Fruit fly (Drosophila melanogaster) whole organism, embryonic: ENCODE data around the gene lin-28.
A peak's percentile ranks its signal among the peaks of the same experiment; 100 is the strongest.

Source experiments
- Bteb2 ChIP-seq: fragments of 200-800 bp; sonication (Bioruptor generic); optimal IDR thresholded peaks from 2 replicates; lab custom pipeline; 2016; ENCODE audit warnings: missing biosample characterization, missing genetic modification characterization
- CG11723 ChIP-seq: fragments of 200-800 bp; sonication (Bioruptor generic); optimal IDR thresholded peaks from 2 replicates; lab custom pipeline; 2017; ENCODE audit warnings: missing biosample characterization, mild to moderate bottlenecking, missing genetic modification characterization
- CG12659 ChIP-seq: fragments of 200-800 bp; sonication (Bioruptor generic); optimal IDR thresholded peaks from 3 replicates; lab custom pipeline; 2017; ENCODE audit warnings: mild to moderate bottlenecking, missing biosample characterization, missing genetic modification reagents, missing genetic modification characterization
- CG13287 ChIP-seq: fragments of 200-800 bp; sonication (Bioruptor generic); IDR thresholded peaks from 2 replicates; pipeline ENCODE4 v1.3.6; 2022; ENCODE audit warnings: missing biosample characterization, missing genetic modification characterization; ENCODE audit not compliant: partially characterized antibody
- CG14710 ChIP-seq: fragments of 200-800 bp; sonication (Bioruptor generic); optimal IDR thresholded peaks from 3 replicates; lab custom pipeline; 2019; ENCODE audit warnings: missing biosample characterization, mild to moderate bottlenecking, missing genetic modification characterization, moderate library complexity
- CG16813 ChIP-seq: fragments of 200-800 bp; sonication (Bioruptor generic); IDR thresholded peaks from 3 replicates; pipeline ENCODE4 v1.3.6; 2022; ENCODE audit warnings: missing biosample characterization, missing genetic modification characterization; ENCODE audit not compliant: partially characterized antibody
- CG17385 ChIP-seq: fragments of 200-800 bp; sonication (Bioruptor generic); optimal IDR thresholded peaks from 3 replicates; lab custom pipeline; 2018; ENCODE audit warnings: missing biosample characterization, mild to moderate bottlenecking, missing genetic modification characterization
- CG2712 ChIP-seq: fragments of 200-800 bp; optimal IDR thresholded peaks from 3 replicates; lab custom pipeline; 2019; ENCODE audit warnings: missing biosample characterization, mild to moderate bottlenecking, missing genetic modification characterization, moderate library complexity
- CG3065 ChIP-seq: fragments of 200-800 bp; sonication (Bioruptor generic); optimal IDR thresholded peaks from 2 replicates; lab custom pipeline; 2016; ENCODE audit warnings: missing biosample characterization, missing genetic modification characterization
- CG3281 ChIP-seq: fragments of 200-800 bp; sonication (Bioruptor generic); optimal IDR thresholded peaks from 3 replicates; lab custom pipeline; 2017; ENCODE audit warnings: missing biosample characterization, mild to moderate bottlenecking, missing genetic modification characterization
- CG33213 ChIP-seq: fragments of 200-800 bp; sonication (Bioruptor generic); optimal IDR thresholded peaks from 3 replicates; lab custom pipeline; 2016; ENCODE audit warnings: missing biosample characterization, missing genetic modification characterization
- CG3995 ChIP-seq: fragments of 200-800 bp; sonication (Bioruptor generic); optimal IDR thresholded peaks from 3 replicates; lab custom pipeline; 2016; ENCODE audit warnings: missing biosample characterization, missing genetic modification characterization
- CG4360 ChIP-seq: fragments of 200-800 bp; sonication (Bioruptor generic); IDR thresholded peaks from 2 replicates; pipeline ENCODE4 v1.3.6; 2022; ENCODE audit warnings: missing biosample characterization, missing genetic modification characterization
- CG5953 ChIP-seq: fragments of 200-800 bp; sonication (Bioruptor generic); IDR thresholded peaks from 2 replicates; pipeline ENCODE4 v1.3.6; 2022; ENCODE audit warnings: missing biosample characterization, missing genetic modification characterization
- CG6254 ChIP-seq: fragments of 200-800 bp; sonication (Bioruptor generic); optimal IDR thresholded peaks from 3 replicates; lab custom pipeline; 2017; ENCODE audit warnings: mild to moderate bottlenecking, missing biosample characterization, missing genetic modification reagents, missing genetic modification characterization
- CG7745 ChIP-seq: fragments of 200-800 bp; sonication (Bioruptor generic); optimal IDR thresholded peaks from 2 replicates; lab custom pipeline; 2018; ENCODE audit warnings: missing biosample characterization, mild to moderate bottlenecking, missing genetic modification characterization, moderate library complexity
- CG7786 ChIP-seq: fragments of 200-800 bp; sonication (Bioruptor generic); optimal IDR thresholded peaks from 2 replicates; lab custom pipeline; 2016; ENCODE audit warnings: missing biosample characterization, missing genetic modification characterization
- CG8281 ChIP-seq: fragments of 200-800 bp; sonication (Bioruptor generic); optimal IDR thresholded peaks from 2 replicates; lab custom pipeline; 2018; ENCODE audit warnings: missing biosample characterization, mild to moderate bottlenecking, missing genetic modification characterization, moderate library complexity
- CG8290 ChIP-seq, 3 experiments: fragments of 200-800 bp; sonication (Bioruptor generic); optimal IDR thresholded peaks; 2 replicates each; lab custom pipeline; 2016 to 2019; ENCODE audit warnings: missing biosample characterization in 3 of 3, missing genetic modification characterization in 3 of 3, mild to moderate bottlenecking in 2 of 3, moderate library complexity in 1 of 3
- CG9437 ChIP-seq: fragments of 200-800 bp; sonication (Bioruptor generic); optimal IDR thresholded peaks from 2 replicates; lab custom pipeline; 2018; ENCODE audit warnings: missing biosample characterization, mild to moderate bottlenecking, missing genetic modification characterization
- Dref ChIP-seq: fragments of 200-800 bp; sonication (Bioruptor generic); IDR thresholded peaks from 2 replicates; pipeline ENCODE4 v1.3.6; 2022; ENCODE audit warnings: missing biosample characterization, missing genetic modification characterization
- Drgx ChIP-seq: fragments of 200-800 bp; sonication (Bioruptor generic); IDR thresholded peaks from 2 replicates; pipeline ENCODE4 v1.3.6; 2022; ENCODE audit warnings: missing biosample characterization, missing genetic modification characterization
- Ets97D ChIP-seq: fragments of 200-800 bp; sonication (Bioruptor generic); optimal IDR thresholded peaks from 3 replicates; lab custom pipeline; 2016; ENCODE audit warnings: missing biosample characterization, missing genetic modification characterization
- H2.0 ChIP-seq: fragments of 200-800 bp; sonication (Bioruptor generic); IDR thresholded peaks from 2 replicates; pipeline ENCODE4 v1.3.6; 2022; ENCODE audit warnings: missing biosample characterization, missing genetic modification characterization
- Hmr ChIP-seq: fragments of 200-800 bp; sonication (Bioruptor generic); optimal IDR thresholded peaks from 3 replicates; lab custom pipeline; 2017; ENCODE audit warnings: mild to moderate bottlenecking, missing biosample characterization, missing genetic modification reagents, missing genetic modification characterization
- NC2β ChIP-seq: fragments of 200-800 bp; sonication (Bioruptor generic); optimal IDR thresholded peaks from 2 replicates; lab custom pipeline; 2016; ENCODE audit warnings: missing biosample characterization, missing genetic modification characterization
- Poxn ChIP-seq: fragments of 200-800 bp; sonication (Bioruptor generic); IDR thresholded peaks from 2 replicates; pipeline ENCODE4 v1.3.6; 2022; ENCODE audit warnings: missing biosample characterization, missing genetic modification characterization
- ab ChIP-seq: fragments of 200-800 bp; sonication (Bioruptor generic); optimal IDR thresholded peaks from 2 replicates; lab custom pipeline; 2016; ENCODE audit warnings: missing biosample characterization, missing genetic modification characterization
- abd-A ChIP-seq: fragments of 200-800 bp; sonication (Bioruptor generic); optimal IDR thresholded peaks from 3 replicates; lab custom pipeline; 2019; ENCODE audit warnings: missing biosample characterization, mild to moderate bottlenecking, missing genetic modification characterization, moderate library complexity
- ap ChIP-seq: fragments of 200-800 bp; sonication (Bioruptor generic); IDR thresholded peaks from 2 replicates; pipeline ENCODE4 v1.3.6; 2022; ENCODE audit warnings: missing biosample characterization, missing genetic modification characterization
- ato ChIP-seq: fragments of 200-800 bp; sonication (Bioruptor generic); IDR thresholded peaks from 2 replicates; pipeline ENCODE4 v1.3.6; 2022; ENCODE audit warnings: missing biosample characterization, missing genetic modification characterization; ENCODE audit not compliant: partially characterized antibody
- cg ChIP-seq: fragments of 200-800 bp; sonication (Bioruptor generic); optimal IDR thresholded peaks from 3 replicates; lab custom pipeline; 2019; ENCODE audit warnings: missing biosample characterization, mild to moderate bottlenecking, missing genetic modification characterization, moderate library complexity
- chif ChIP-seq, 2 experiments: fragments of 200-800 bp; sonication (Bioruptor generic); optimal IDR thresholded peaks; 3 replicates each; lab custom pipeline; 2016; ENCODE audit warnings: missing biosample characterization in 2 of 2, missing genetic modification characterization in 2 of 2
- crc ChIP-seq: fragments of 200-800 bp; sonication (Bioruptor generic); optimal IDR thresholded peaks from 2 replicates; lab custom pipeline; 2016; ENCODE audit warnings: missing biosample characterization, missing genetic modification characterization
- dpn ChIP-seq, 2 experiments: fragments of 200-800 bp; sonication (Bioruptor generic); optimal IDR thresholded peaks; 3 replicates each; lab custom pipeline; 2016; ENCODE audit warnings: missing biosample characterization in 2 of 2, missing genetic modification characterization in 2 of 2
- gem ChIP-seq: fragments of 200-800 bp; sonication (Bioruptor generic); optimal IDR thresholded peaks from 2 replicates; lab custom pipeline; 2019; ENCODE audit warnings: missing biosample characterization, mild to moderate bottlenecking, missing genetic modification characterization, moderate library complexity
- gro ChIP-seq: fragments of 200-800 bp; sonication (Bioruptor generic); optimal IDR thresholded peaks from 2 replicates; lab custom pipeline; 2016; ENCODE audit warnings: missing biosample characterization, missing genetic modification characterization
- gt ChIP-seq: fragments of 200-800 bp; sonication (Bioruptor generic); IDR thresholded peaks from 2 replicates; pipeline ENCODE4 v1.3.6; 2022; ENCODE audit warnings: missing biosample characterization, missing genetic modification characterization
- h ChIP-seq: fragments of >200 bp; optimal IDR thresholded peaks from 2 replicates; lab custom pipeline; 2017
- ken ChIP-seq: fragments of 200-800 bp; sonication (Bioruptor generic); IDR thresholded peaks from 3 replicates; pipeline ENCODE4 v1.3.6; 2022; ENCODE audit warnings: missing biosample characterization, missing genetic modification characterization
- lmd ChIP-seq: fragments of 200-800 bp; sonication (Bioruptor generic); IDR thresholded peaks from 2 replicates; pipeline ENCODE4 v1.3.6; 2022; ENCODE audit warnings: missing biosample characterization, missing genetic modification characterization
- ro ChIP-seq: fragments of 200-800 bp; sonication (Bioruptor generic); IDR thresholded peaks from 2 replicates; pipeline ENCODE4 v1.3.6; 2022; ENCODE audit warnings: missing biosample characterization, missing genetic modification characterization
- sd ChIP-seq: fragments of 200-800 bp; sonication (Bioruptor generic); optimal IDR thresholded peaks from 3 replicates; lab custom pipeline; 2018; ENCODE audit warnings: missing biosample characterization, mild to moderate bottlenecking, missing genetic modification characterization, moderate library complexity
- sens ChIP-seq: fragments of 200-800 bp; sonication (Bioruptor generic); peaks from one replicate; lab custom pipeline; 2016; ENCODE audit warnings: missing biosample characterization, missing genetic modification characterization
- seq ChIP-seq: fragments of 200-800 bp; sonication (Bioruptor generic); IDR thresholded peaks from 2 replicates; pipeline ENCODE4 v1.3.6; 2022; ENCODE audit warnings: missing biosample characterization, missing genetic modification characterization
- slou ChIP-seq: fragments of 200-800 bp; sonication (Bioruptor generic); optimal IDR thresholded peaks from 3 replicates; lab custom pipeline; 2016; ENCODE audit warnings: missing biosample characterization, missing genetic modification characterization
- sr ChIP-seq: fragments of 200-800 bp; sonication (Bioruptor generic); IDR thresholded peaks from 3 replicates; pipeline ENCODE4 v1.3.6; 2022; ENCODE audit warnings: missing biosample characterization, missing genetic modification characterization
- trh ChIP-seq: fragments of 200-800 bp; sonication (Bioruptor generic); optimal IDR thresholded peaks from 2 replicates; lab custom pipeline; 2016; ENCODE audit warnings: missing biosample characterization, missing genetic modification characterization
- unc-4 ChIP-seq: fragments of 200-800 bp; sonication (Bioruptor generic); IDR thresholded peaks from 2 replicates; pipeline ENCODE4 v1.3.6; 2022; ENCODE audit warnings: missing biosample characterization, missing genetic modification characterization; ENCODE audit not compliant: partially characterized antibody
- vvl ChIP-seq: fragments of 200-800 bp; sonication (Bioruptor generic); IDR thresholded peaks from 2 replicates; pipeline ENCODE4 v1.3.6; 2022; ENCODE audit warnings: missing biosample characterization, missing genetic modification characterization

The lin-28 gene

dm6 chr3L:5663876-5664718 lies 9.6 kb downstream of the lin-28 start, which contains the start of gene CG46320 (continued):
- TF ChIP-seq CG4360 (GFP tag; lab: Robert Waterston, UW) = peak; percentile 42; the same call in 1 of the 2 replicates
- no peak for TF ChIP-seq lmd (GFP tag; lab: Robert Waterston, UW)
- TF ChIP-seq abd-A (tag; lab: Kevin White, UChicago) = peak; percentile 85
- TF ChIP-seq CG12659 (GFP tag; lab: Kevin White, UChicago) = no peak
- TF ChIP-seq CG2712 = no peak
- TF ChIP-seq CG14710 (tag; lab: Kevin White, UChicago) = no peak
- no peak for TF ChIP-seq ato (GFP tag; lab: Robert Waterston, UW)
- TF ChIP-seq CG6254 (GFP tag; lab: Kevin White, UChicago) = no peak
- no peak for TF ChIP-seq gro
- no peak for TF ChIP-seq ken
- TF ChIP-seq ro (GFP tag; lab: Robert Waterston, UW) = no peak
- no peak for TF ChIP-seq NC2β (GFP tag; lab: Kevin White, UChicago)
- TF ChIP-seq CG11723 (GFP tag; lab: Kevin White, UChicago) = no peak
- no peak for TF ChIP-seq CG8281 (tag; lab: Kevin White, UChicago)
- no peak for TF ChIP-seq CG3995 (GFP tag; lab: Kevin White, UChicago)
- peak; percentile 90; the same call in 2 of the 3 replicates for TF ChIP-seq sr (GFP tag; lab: Robert Waterston, UW)
- no peak for TF ChIP-seq ap (GFP tag; lab: Robert Waterston, UW)
- no peak for TF ChIP-seq gem (tag; lab: Kevin White, UChicago)
- no peak for TF ChIP-seq h (lab: Kevin White, UChicago)
- peak; percentile 72 for TF ChIP-seq sens (GFP tag; lab: Kevin White, UChicago)
- TF ChIP-seq H2.0 (GFP tag; lab: Robert Waterston, UW) = no peak
- TF ChIP-seq dpn (GFP tag; optimal IDR thresholded peaks at IDR 0.05; lab: Kevin White, UChicago) = no peak
- no peak for TF ChIP-seq slou (GFP tag; lab: Kevin White, UChicago)
- TF ChIP-seq Dref (GFP tag; lab: Robert Waterston, UW) = no peak
- TF ChIP-seq Ets97D (GFP tag; lab: Kevin White, UChicago) = no peak
- no peak for TF ChIP-seq Hmr
- TF ChIP-seq ab (GFP tag; lab: Kevin White, UChicago) = no peak
- no peak for TF ChIP-seq chif (GFP tag; optimal IDR thresholded peaks at IDR 0.05; lab: Kevin White, UChicago)
- TF ChIP-seq CG8290 (GFP tag; optimal IDR thresholded peaks at IDR 0.05; lab: Kevin White, UChicago) = no peak
- TF ChIP-seq CG8290 (tag; optimal IDR thresholded peaks at IDR 0.05; lab: Kevin White, UChicago) = no peak
- TF ChIP-seq CG33213 (GFP tag; lab: Kevin White, UChicago) = no peak
- peak; percentile 38 for TF ChIP-seq CG17385 (GFP tag; lab: Kevin White, UChicago)
- no peak for TF ChIP-seq Bteb2 (GFP tag; lab: Kevin White, UChicago)
- no peak for TF ChIP-seq CG5953 (GFP tag; lab: Robert Waterston, UW)
- no peak for TF ChIP-seq Drgx (GFP tag; lab: Robert Waterston, UW)
- no peak for TF ChIP-seq crc (GFP tag; lab: Kevin White, UChicago)
- TF ChIP-seq Poxn (GFP tag; lab: Robert Waterston, UW) = no peak
- no peak for TF ChIP-seq CG13287 (GFP tag; lab: Robert Waterston, UW)
- no peak for TF ChIP-seq CG9437 (GFP tag; lab: Kevin White, UChicago)
- no peak for TF ChIP-seq CG7745
- TF ChIP-seq trh (GFP tag; lab: Kevin White, UChicago) = no peak
- TF ChIP-seq CG16813 = no peak
- TF ChIP-seq cg = peak; percentile 56
- TF ChIP-seq vvl (GFP tag; lab: Robert Waterston, UW) = 0 out of 2 replicates have a peak, but pooled peaks have one; percentile 8
- no peak for TF ChIP-seq seq (GFP tag; lab: Robert Waterston, UW)
- TF ChIP-seq unc-4 (GFP tag; lab: Robert Waterston, UW) = no peak
- no peak for TF ChIP-seq CG3281 (GFP tag; lab: Kevin White, UChicago)
- no peak for TF ChIP-seq gt
- TF ChIP-seq CG7786 = no peak
- TF ChIP-seq CG3065 (GFP tag; lab: Kevin White, UChicago) = no peak
- peak; percentile 78 for TF ChIP-seq sd
